Fruit fly (Drosophila melanogaster): ENCODE measurements around the gene Sirt7.

Gene Sirt7

dm6 chr3R:29055710-29056109 is at the start of gene Sirt7:
Gene Sirt7 (plus strand): TSS chr3R:29055927.
- no peak for TF ChIP-seq CG8301 (tag; optimal IDR thresholded peaks at IDR 0.05)
- peak; percentile 66 for TF ChIP-seq CG17806 (tag; optimal IDR thresholded peaks at IDR 0.05)
- peak; percentile 77 for TF ChIP-seq CG8159 (tag; optimal IDR thresholded peaks at IDR 0.05)
- no peak for TF ChIP-seq D1 (tag; optimal IDR thresholded peaks at IDR 0.05)
- TF ChIP-seq Pif1B (GFP tag; optimal IDR thresholded peaks at IDR 0.05) = no peak
- TF ChIP-seq CG9948 (tag; optimal IDR thresholded peaks at IDR 0.05) = peak; percentile 64
- TF ChIP-seq EcR (GFP tag; optimal IDR thresholded peaks at IDR 0.05) = no peak
- TF ChIP-seq Snoo (tag; optimal IDR thresholded peaks at IDR 0.05) = peak; percentile 67
- peak; percentile 89 for TF ChIP-seq fd96Ca (GFP tag; IDR thresholded peaks at IDR 0.05)
- TF ChIP-seq gl (tag; optimal IDR thresholded peaks at IDR 0.05) = peak; percentile 78
- no peak for TF ChIP-seq Pif1A (GFP tag; optimal IDR thresholded peaks at IDR 0.05)
- peak; percentile 89 for TF ChIP-seq CG4496 (GFP tag; IDR thresholded peaks at IDR 0.05)
- no peak for TF ChIP-seq CG13204 (GFP tag; optimal IDR thresholded peaks at IDR 0.05)
- peak; percentile 73 for TF ChIP-seq CG15710 (tag; optimal IDR thresholded peaks at IDR 0.05)
- TF ChIP-seq CG14655 (GFP tag; optimal IDR thresholded peaks at IDR 0.05) = peak; percentile 82
- peak; percentile 82 for TF ChIP-seq Ets98B (GFP tag; IDR thresholded peaks at IDR 0.05)
- no peak for TF ChIP-seq CG10348 (GFP tag; IDR thresholded peaks at IDR 0.05)
- peak; percentile 87 for TF ChIP-seq CG12605 (GFP tag; IDR thresholded peaks at IDR 0.05)
- peak; percentile 85 for TF ChIP-seq CG32121 (GFP tag; IDR thresholded peaks at IDR 0.05)
- TF ChIP-seq CG34367 (tag; optimal IDR thresholded peaks at IDR 0.05) = peak; percentile 83
- TF ChIP-seq rn (GFP tag; IDR thresholded peaks at IDR 0.05) = peak; percentile 56; the same call in 1 of the 2 replicates

dm6 chr3R:29011144-29011543 is 44.6 kb upstream of the Sirt7 start:
- TF ChIP-seq CG9948 (tag; optimal IDR thresholded peaks at IDR 0.05) (peak; percentile 14), CG15710 (tag; optimal IDR thresholded peaks at IDR 0.05) (peak; percentile 51), CG8159 (tag; optimal IDR thresholded peaks at IDR 0.05) (peak; percentile 68), CG17806 (tag; optimal IDR thresholded peaks at IDR 0.05) (peak; percentile 17), Pif1A (GFP tag; optimal IDR thresholded peaks at IDR 0.05) (peak; percentile 14), CG10348 (GFP tag; IDR thresholded peaks at IDR 0.05) (no peak), CG8301 (tag; optimal IDR thresholded peaks at IDR 0.05) (peak; percentile 15), CG14655 (GFP tag; optimal IDR thresholded peaks at IDR 0.05) (peak; percentile 23), Pif1B (GFP tag; optimal IDR thresholded peaks at IDR 0.05) (no peak)

- TF ChIP-seq Ets98B (GFP tag; IDR thresholded peaks at IDR 0.05) (peak; percentile 9; the same call in 1 of the 2 replicates), CG10348 (GFP tag; IDR thresholded peaks at IDR 0.05) (no peak), CG4496 (GFP tag; IDR thresholded peaks at IDR 0.05) (0 out of 3 replicates have a peak, but pooled peaks have one; percentile 26), CG12605 (GFP tag; IDR thresholded peaks at IDR 0.05) (no peak)
Observed at dm6 chr3R:29020366-29020765, 35.4 kb upstream of the Sirt7 start, which contains the start of gene wat. Gene wat (minus strand): TSS chr3R:29020406.

dm6 chr3R:29024671-29025070 is 31.1 kb upstream of the Sirt7 start, which contains the start of gene CG14518:
Gene CG14518 (plus strand): TSS chr3R:29024971.
- TF ChIP-seq CG15710 (tag; optimal IDR thresholded peaks at IDR 0.05) = no peak
- no peak for TF ChIP-seq CG8301 (tag; optimal IDR thresholded peaks at IDR 0.05)
- TF ChIP-seq CG4496 (GFP tag; IDR thresholded peaks at IDR 0.05) = no peak
- TF ChIP-seq CG9948 (tag; optimal IDR thresholded peaks at IDR 0.05) = no peak
- no peak for TF ChIP-seq EcR (GFP tag; optimal IDR thresholded peaks at IDR 0.05)
- no peak for TF ChIP-seq CG34367 (tag; optimal IDR thresholded peaks at IDR 0.05)
- no peak for TF ChIP-seq CG32121 (GFP tag; IDR thresholded peaks at IDR 0.05)
- no peak for TF ChIP-seq Ets98B (GFP tag; IDR thresholded peaks at IDR 0.05)

- no peak for TF ChIP-seq rn (GFP tag; IDR thresholded peaks at IDR 0.05)
- no peak for TF ChIP-seq CG14655 (GFP tag; optimal IDR thresholded peaks at IDR 0.05)
- no peak for TF ChIP-seq CG12605 (GFP tag; IDR thresholded peaks at IDR 0.05)
- TF ChIP-seq CG8159 (tag; optimal IDR thresholded peaks at IDR 0.05) = no peak
- no peak for TF ChIP-seq Ets98B (GFP tag; IDR thresholded peaks at IDR 0.05)
- TF ChIP-seq CG13204 (GFP tag; optimal IDR thresholded peaks at IDR 0.05) = no peak
- TF ChIP-seq CG17806 (tag; optimal IDR thresholded peaks at IDR 0.05) = no peak
- no peak for TF ChIP-seq CG32121 (GFP tag; IDR thresholded peaks at IDR 0.05)
- TF ChIP-seq Pif1A (GFP tag; optimal IDR thresholded peaks at IDR 0.05) = no peak
- no peak for TF ChIP-seq CG8301 (tag; optimal IDR thresholded peaks at IDR 0.05)
- TF ChIP-seq D1 (tag; optimal IDR thresholded peaks at IDR 0.05) = no peak
- no peak for TF ChIP-seq CG9948 (tag; optimal IDR thresholded peaks at IDR 0.05)
Observed at dm6 chr3R:29027122-29027521, 28.6 kb upstream of the Sirt7 start, which contains the start of the genes eIF4E6 and CG1951. Gene eIF4E6 (minus strand): TSS chr3R:29027174. Gene CG1951 (plus strand): TSS chr3R:29027236.

dm6 chr3R:29032542-29032941 is 23.2 kb upstream of the Sirt7 start, which contains the start of gene Ssl2:
Gene Ssl2 (minus strand): TSS chr3R:29032642.
- TF ChIP-seq CG14655 (GFP tag; optimal IDR thresholded peaks at IDR 0.05) = no peak
- TF ChIP-seq CG4496 (GFP tag; IDR thresholded peaks at IDR 0.05) = no peak
- TF ChIP-seq rn (GFP tag; IDR thresholded peaks at IDR 0.05) = no peak
- no peak for TF ChIP-seq CG12605 (GFP tag; IDR thresholded peaks at IDR 0.05)
- no peak for TF ChIP-seq CG17806 (tag; optimal IDR thresholded peaks at IDR 0.05)
- TF ChIP-seq CG8159 (tag; optimal IDR thresholded peaks at IDR 0.05) = no peak
- no peak for TF ChIP-seq CG9948 (tag; optimal IDR thresholded peaks at IDR 0.05)
- no peak for TF ChIP-seq CG10348 (GFP tag; IDR thresholded peaks at IDR 0.05)
- TF ChIP-seq D1 (tag; optimal IDR thresholded peaks at IDR 0.05) = no peak
- no peak for TF ChIP-seq CG32121 (GFP tag; IDR thresholded peaks at IDR 0.05)
- TF ChIP-seq fd96Ca (GFP tag; IDR thresholded peaks at IDR 0.05) = no peak
- no peak for TF ChIP-seq CG34367 (tag; optimal IDR thresholded peaks at IDR 0.05)
- no peak for TF ChIP-seq CG8301 (tag; optimal IDR thresholded peaks at IDR 0.05)
- no peak for TF ChIP-seq Ets98B (GFP tag; IDR thresholded peaks at IDR 0.05)
- no peak for TF ChIP-seq gl (tag; optimal IDR thresholded peaks at IDR 0.05)
- TF ChIP-seq Pif1A (GFP tag; optimal IDR thresholded peaks at IDR 0.05) = no peak
- TF ChIP-seq Snoo (tag; optimal IDR thresholded peaks at IDR 0.05) = no peak
- TF ChIP-seq CG13204 (GFP tag; optimal IDR thresholded peaks at IDR 0.05) = no peak
- TF ChIP-seq EcR (GFP tag; optimal IDR thresholded peaks at IDR 0.05) = no peak
